Worm (Caenorhabditis elegans): Measurements from ENCODE around the gene cah-3.

- TF ChIP-seq ama-1 (optimal IDR thresholded peaks at IDR 0.05) = no peak
- TF ChIP-seq tbx-11 (GFP tag; IDR thresholded peaks at IDR 0.05) = no peak
- no peak for TF ChIP-seq tbx-37 (GFP tag; conservative IDR thresholded peaks at IDR 0.05)
- TF ChIP-seq flt-1 (GFP tag; IDR thresholded peaks at IDR 0.05) = no peak
- TF ChIP-seq hmbx-1 (tag; optimal IDR thresholded peaks at IDR 0.05) = no peak
- TF ChIP-seq ets-7 (tag; optimal IDR thresholded peaks at IDR 0.05) = no peak
- no peak for TF ChIP-seq tra-4 (tag; optimal IDR thresholded peaks at IDR 0.05)
- no peak for TF ChIP-seq ceh-36 (tag; optimal IDR thresholded peaks at IDR 0.05)
- TF ChIP-seq hmg-4 (GFP tag; optimal IDR thresholded peaks at IDR 0.05) = no peak
- no peak for TF ChIP-seq aly-1 (tag; optimal IDR thresholded peaks at IDR 0.05)
- TF ChIP-seq ceh-13 (GFP tag; optimal IDR thresholded peaks at IDR 0.05) = no peak
- TF ChIP-seq pes-1 (GFP tag; IDR thresholded peaks at IDR 0.05) = no peak
- TF ChIP-seq hnd-1 (tag; optimal IDR thresholded peaks at IDR 0.05) = no peak
Observed at ce11 chrX:16536230-16536940, 49.1 kb downstream of the cah-3 start, which contains the start of gene pat-9.
